Worm (Caenorhabditis elegans): Measurements from ENCODE around the gene C05B5.4.

- TF ChIP-seq lsy-2 (tag; optimal IDR thresholded peaks at IDR 0.05) (no peak), ztf-11 (tag; optimal IDR thresholded peaks at IDR 0.05) (no peak), unc-62 (GFP tag; optimal IDR thresholded peaks at IDR 0.05 in 1 of 2) (peak in 1 of 2 experiments; percentile 79), unc-62 (tag; optimal IDR thresholded peaks at IDR 0.05) (no peak), dpl-1 (GFP tag; optimal IDR thresholded peaks at IDR 0.05) (no peak)
Observed at ce11 chrIII:10006734-10007348, 13.2 kb downstream of the C05B5.4 start, which contains the start of gene C05B5.8.
